Fruit fly (Drosophila melanogaster) whole organism, embryonic: Measurements from ENCODE around the gene Gclc.

Experiments
- Aef1 ChIP-seq: fragments of 200-800 bp; sonication (Bioruptor generic); IDR thresholded peaks from 3 replicates; pipeline ENCODE4 v1.3.6; 2022; ENCODE audit warnings: missing biosample characterization, missing genetic modification characterization
- BtbVII ChIP-seq: fragments of 200-800 bp; sonication (Bioruptor generic); optimal IDR thresholded peaks from 3 replicates; lab custom pipeline; 2017; ENCODE audit warnings: missing biosample characterization, mild to moderate bottlenecking, missing genetic modification characterization
- Bteb2 ChIP-seq: fragments of 200-800 bp; sonication (Bioruptor generic); optimal IDR thresholded peaks from 2 replicates; lab custom pipeline; 2016; ENCODE audit warnings: missing biosample characterization, missing genetic modification characterization
- CG10979 ChIP-seq: fragments of 200-800 bp; sonication (Bioruptor generic); optimal IDR thresholded peaks from 2 replicates; lab custom pipeline; 2018; ENCODE audit warnings: missing biosample characterization, mild to moderate bottlenecking, missing genetic modification characterization, moderate library complexity
- CG12104 ChIP-seq: fragments of 200-800 bp; sonication (Bioruptor generic); optimal IDR thresholded peaks from 3 replicates; lab custom pipeline; 2016; ENCODE audit warnings: missing biosample characterization, missing genetic modification characterization
- CG12219 ChIP-seq: fragments of 200-800 bp; sonication (Bioruptor generic); optimal IDR thresholded peaks from 3 replicates; lab custom pipeline; 2018; ENCODE audit warnings: missing biosample characterization, mild to moderate bottlenecking, missing genetic modification characterization
- CG13424 ChIP-seq: fragments of 200-800 bp; sonication (Bioruptor generic); optimal IDR thresholded peaks from 2 replicates; lab custom pipeline; 2019; ENCODE audit warnings: missing biosample characterization, mild to moderate bottlenecking, missing genetic modification characterization, moderate library complexity
- CG14014 ChIP-seq: fragments of 200-800 bp; sonication (Bioruptor generic); IDR thresholded peaks from 2 replicates; pipeline ENCODE4 v1.3.6; 2022; ENCODE audit warnings: missing biosample characterization, missing genetic modification characterization
- CG14710 ChIP-seq: fragments of 200-800 bp; sonication (Bioruptor generic); optimal IDR thresholded peaks from 3 replicates; lab custom pipeline; 2019; ENCODE audit warnings: missing biosample characterization, mild to moderate bottlenecking, missing genetic modification characterization, moderate library complexity
- CG14965 ChIP-seq: fragments of 200-800 bp; sonication (Bioruptor generic); optimal IDR thresholded peaks from 2 replicates; lab custom pipeline; 2016; ENCODE audit warnings: missing biosample characterization, missing genetic modification characterization, borderline replicate concordance
- CG15601 ChIP-seq: fragments of 200-800 bp; sonication (Bioruptor generic); optimal IDR thresholded peaks from 3 replicates; lab custom pipeline; 2019; ENCODE audit warnings: missing biosample characterization, mild to moderate bottlenecking, missing genetic modification characterization, moderate library complexity
- CG16863 ChIP-seq: fragments of 200-800 bp; sonication (Bioruptor generic); optimal IDR thresholded peaks from 3 replicates; lab custom pipeline; 2016; ENCODE audit warnings: missing biosample characterization, missing genetic modification characterization
- CG17568 ChIP-seq: fragments of 200-800 bp; sonication (Bioruptor generic); optimal IDR thresholded peaks from 2 replicates; lab custom pipeline; 2018; ENCODE audit warnings: missing biosample characterization, mild to moderate bottlenecking, missing genetic modification characterization, moderate library complexity
- CG18262 ChIP-seq: fragments of 200-800 bp; optimal IDR thresholded peaks from 3 replicates; lab custom pipeline; 2019; ENCODE audit warnings: missing biosample characterization, mild to moderate bottlenecking, missing genetic modification characterization, moderate library complexity
- CG2120 ChIP-seq: fragments of 200-800 bp; sonication (Bioruptor generic); optimal IDR thresholded peaks from 3 replicates; lab custom pipeline; 2016; ENCODE audit warnings: missing biosample characterization, missing genetic modification characterization
- CG2199 ChIP-seq: fragments of 200-800 bp; sonication (Bioruptor generic); IDR thresholded peaks from 3 replicates; pipeline ENCODE4 v1.3.6; 2022; ENCODE audit warnings: missing biosample characterization, missing genetic modification characterization
- CG31365 ChIP-seq: fragments of 200-800 bp; sonication (Bioruptor generic); optimal IDR thresholded peaks from 2 replicates; lab custom pipeline; 2018; ENCODE audit warnings: missing biosample characterization, mild to moderate bottlenecking, missing genetic modification characterization
- CG43689 ChIP-seq: fragments of 200-800 bp; sonication (Bioruptor generic); IDR thresholded peaks from 2 replicates; pipeline ENCODE4 v1.3.6; 2022; ENCODE audit warnings: missing biosample characterization, missing genetic modification characterization
- CG8089 ChIP-seq: fragments of 200-800 bp; sonication (Bioruptor generic); optimal IDR thresholded peaks from 3 replicates; lab custom pipeline; 2016; ENCODE audit warnings: missing biosample characterization, missing genetic modification characterization
- CG9609 ChIP-seq: fragments of 200-800 bp; sonication (Bioruptor generic); optimal IDR thresholded peaks from 3 replicates; lab custom pipeline; 2016; ENCODE audit warnings: missing biosample characterization, missing genetic modification characterization
- Doc3 ChIP-seq: fragments of 200-800 bp; sonication (Bioruptor generic); IDR thresholded peaks from 3 replicates; pipeline ENCODE4 v1.3.6; 2022; ENCODE audit warnings: missing biosample characterization, missing genetic modification characterization; ENCODE audit not compliant: partially characterized antibody
- E2f2 ChIP-seq: fragments of 200-800 bp; sonication (Bioruptor generic); IDR thresholded peaks from 2 replicates; pipeline ENCODE4 v1.3.6; 2022; ENCODE audit warnings: missing biosample characterization, missing genetic modification characterization
- Ets65A ChIP-seq: fragments of 200-800 bp; sonication (Bioruptor generic); peaks from one replicate; lab custom pipeline; 2016; ENCODE audit warnings: missing biosample characterization, missing genetic modification characterization
- Fer3 ChIP-seq: fragments of 200-800 bp; sonication (Bioruptor generic); optimal IDR thresholded peaks from 2 replicates; lab custom pipeline; 2018; ENCODE audit warnings: missing biosample characterization, mild to moderate bottlenecking, missing genetic modification characterization, moderate library complexity
- H15 ChIP-seq: fragments of 200-800 bp; sonication (Bioruptor generic); IDR thresholded peaks from 3 replicates; pipeline ENCODE4 v1.3.6; 2022; ENCODE audit warnings: missing biosample characterization, missing genetic modification characterization
- H2.0 ChIP-seq: fragments of 200-800 bp; sonication (Bioruptor generic); IDR thresholded peaks from 2 replicates; pipeline ENCODE4 v1.3.6; 2022; ENCODE audit warnings: missing biosample characterization, missing genetic modification characterization
- Lpt ChIP-seq: fragments of >200 bp; optimal IDR thresholded peaks from 2 replicates; lab custom pipeline; 2018; ENCODE audit warnings: missing biosample characterization, missing genetic modification characterization
- Meics ChIP-seq: fragments of 200-800 bp; sonication (Bioruptor generic); optimal IDR thresholded peaks from 2 replicates; lab custom pipeline; 2017; ENCODE audit warnings: missing biosample characterization, mild to moderate bottlenecking, missing genetic modification characterization
- NfI ChIP-seq: fragments of 200-800 bp; sonication (Bioruptor generic); optimal IDR thresholded peaks from 3 replicates; lab custom pipeline; 2018; ENCODE audit warnings: missing biosample characterization, mild to moderate bottlenecking, missing genetic modification characterization, moderate library complexity
- Rx ChIP-seq: fragments of 200-800 bp; sonication (Bioruptor generic); IDR thresholded peaks from 2 replicates; pipeline ENCODE4 v1.3.6; 2022; ENCODE audit warnings: missing biosample characterization, missing genetic modification characterization
- Ssrp ChIP-seq: fragments of 200-800 bp; sonication (Bioruptor generic); optimal IDR thresholded peaks from 2 replicates; lab custom pipeline; 2018; ENCODE audit warnings: missing biosample characterization, mild to moderate bottlenecking, missing genetic modification characterization, moderate library complexity
- Stat92E ChIP-seq, 3 experiments: fragments of >200 bp in 2 of 3; fragments of 200-800 bp in 1 of 3; sonication (Bioruptor generic) in 1 of 3; optimal IDR thresholded peaks; 2 replicates each; lab custom pipeline; 2017 to 2019; ENCODE audit warnings: missing biosample characterization in 3 of 3, missing genetic modification characterization in 3 of 3, mild to moderate bottlenecking in 1 of 3, moderate library complexity in 1 of 3
- Xbp1 ChIP-seq: fragments of 200-800 bp; sonication (Bioruptor generic); optimal IDR thresholded peaks from 3 replicates; lab custom pipeline; 2016; ENCODE audit warnings: missing biosample characterization, mild to moderate bottlenecking, missing genetic modification characterization
- abd-A ChIP-seq: fragments of 200-800 bp; sonication (Bioruptor generic); optimal IDR thresholded peaks from 3 replicates; lab custom pipeline; 2019; ENCODE audit warnings: missing biosample characterization, mild to moderate bottlenecking, missing genetic modification characterization, moderate library complexity
- bowl ChIP-seq: fragments of 200-800 bp; sonication (Bioruptor generic); IDR thresholded peaks from 2 replicates; pipeline ENCODE4 v1.3.6; 2022; ENCODE audit warnings: missing biosample characterization, missing genetic modification characterization
- disco-r ChIP-seq: fragments of 200-800 bp; sonication (Bioruptor generic); optimal IDR thresholded peaks from 2 replicates; lab custom pipeline; 2016; ENCODE audit warnings: missing biosample characterization, missing genetic modification characterization
- gro ChIP-seq: fragments of 200-800 bp; sonication (Bioruptor generic); optimal IDR thresholded peaks from 2 replicates; lab custom pipeline; 2016; ENCODE audit warnings: missing biosample characterization, missing genetic modification characterization
- jing ChIP-seq: fragments of 200-800 bp; sonication (Bioruptor generic); optimal IDR thresholded peaks from 2 replicates; lab custom pipeline; 2018; ENCODE audit warnings: missing biosample characterization, mild to moderate bottlenecking, missing genetic modification characterization
- kni ChIP-seq: fragments of 200-800 bp; sonication (Bioruptor generic); optimal IDR thresholded peaks from 3 replicates; lab custom pipeline; 2017; ENCODE audit warnings: mild to moderate bottlenecking, missing biosample characterization, missing genetic modification reagents, missing genetic modification characterization
- luna ChIP-seq: fragments of 200-800 bp; sonication (Bioruptor generic); optimal IDR thresholded peaks from 2 replicates; lab custom pipeline; 2016; ENCODE audit warnings: missing biosample characterization, missing genetic modification characterization
- peb ChIP-seq: fragments of 200-800 bp; sonication (Bioruptor generic); IDR thresholded peaks from 2 replicates; pipeline ENCODE4 v1.3.6; 2022; ENCODE audit warnings: missing biosample characterization, missing genetic modification characterization
- prd ChIP-seq, 3 experiments: fragments of >200 bp in 2 of 3; fragments of 200-800 bp in 1 of 3; sonication (Bioruptor generic) in 1 of 3; optimal IDR thresholded peaks in 2 of 3; IDR thresholded peaks in 1 of 3; 2 replicates in 2 of 3; 3 replicates in 1 of 3; pipeline versions ENCODE4 v1.3.6 to Lab custom; 2017 to 2022; ENCODE audit warnings: missing biosample characterization in 1 of 3, missing genetic modification characterization in 1 of 3
- row ChIP-seq: fragments of 200-800 bp; sonication (Bioruptor generic); IDR thresholded peaks from 3 replicates; pipeline ENCODE4 v1.3.6; 2022; ENCODE audit warnings: missing biosample characterization, missing genetic modification characterization
- run ChIP-seq: fragments of 200-800 bp; sonication (Bioruptor generic); optimal IDR thresholded peaks from 3 replicates; lab custom pipeline; 2018; ENCODE audit warnings: missing biosample characterization, mild to moderate bottlenecking, missing genetic modification characterization
- sima ChIP-seq: fragments of 200-800 bp; sonication (Bioruptor generic); optimal IDR thresholded peaks from 2 replicates; lab custom pipeline; 2016; ENCODE audit warnings: missing biosample characterization, missing genetic modification characterization
- sisA ChIP-seq: fragments of 200-800 bp; sonication (Bioruptor generic); IDR thresholded peaks from 2 replicates; pipeline ENCODE4 v1.3.6; 2022; ENCODE audit warnings: missing biosample characterization, missing genetic modification characterization
- slou ChIP-seq: fragments of 200-800 bp; sonication (Bioruptor generic); optimal IDR thresholded peaks from 3 replicates; lab custom pipeline; 2016; ENCODE audit warnings: missing biosample characterization, missing genetic modification characterization
- sna ChIP-seq: fragments of 200-800 bp; sonication (Bioruptor generic); IDR thresholded peaks from 2 replicates; pipeline ENCODE4 v1.3.6; 2022; ENCODE audit warnings: missing biosample characterization, missing genetic modification characterization; ENCODE audit not compliant: partially characterized antibody
- sqz ChIP-seq: fragments of 200-800 bp; sonication (Bioruptor generic); optimal IDR thresholded peaks from 3 replicates; lab custom pipeline; 2018; ENCODE audit warnings: missing biosample characterization, mild to moderate bottlenecking, missing genetic modification characterization
- stc ChIP-seq: fragments of 200-800 bp; sonication (Bioruptor generic); IDR thresholded peaks from 2 replicates; pipeline ENCODE4 v1.3.6; 2022; ENCODE audit warnings: missing biosample characterization, missing genetic modification characterization
- zf30C ChIP-seq: fragments of 200-800 bp; sonication (Bioruptor generic); optimal IDR thresholded peaks from 3 replicates; lab custom pipeline; 2018; ENCODE audit warnings: missing biosample characterization, mild to moderate bottlenecking, missing genetic modification characterization

Gene Gclc

dm6 chrX:8126149-8126548, 10.2 kb upstream of the Gclc start (continued):
- TF ChIP-seq CG16863 (GFP tag; lab: Kevin White, UChicago) (peak; percentile 55), abd-A (tag; lab: Kevin White, UChicago) (no peak), Bteb2 (GFP tag; lab: Kevin White, UChicago) (no peak), Rx (GFP tag; lab: Robert Waterston, UW) (peak; percentile 59; the same call in 1 of the 2 replicates), H15 (GFP tag; lab: Robert Waterston, UW) (peak; percentile 72), CG12104 (no peak), luna (GFP tag; lab: Kevin White, UChicago) (no peak), bowl (GFP tag; lab: Robert Waterston, UW) (no peak), sisA (GFP tag; lab: Robert Waterston, UW) (peak; percentile 67), Ssrp (tag; lab: Kevin White, UChicago) (peak; percentile 65), H2.0 (no peak), stc (GFP tag; lab: Robert Waterston, UW) (peak; percentile 63; the same call in 1 of the 2 replicates), prd (optimal IDR thresholded peaks at IDR 0.05; lab: Kevin White, UChicago) (no peak), prd (GFP tag; IDR thresholded peaks at IDR 0.05; lab: Robert Waterston, UW) (peak; percentile 85), CG17568 (no peak), CG31365 (no peak), CG14014 (GFP tag; lab: Robert Waterston, UW) (no peak), BtbVII (no peak), sna (GFP tag; lab: Robert Waterston, UW) (no peak), Doc3 (GFP tag; lab: Robert Waterston, UW) (no peak), CG14965 (GFP tag; lab: Kevin White, UChicago) (no peak), Stat92E (GFP tag; optimal IDR thresholded peaks at IDR 0.05; lab: Kevin White, UChicago) (no peak), kni (no peak), slou (no peak), CG2120 (GFP tag; lab: Kevin White, UChicago) (no peak), disco-r (GFP tag; lab: Kevin White, UChicago) (no peak), CG8089 (GFP tag; lab: Kevin White, UChicago) (peak; percentile 23), Ets65A (GFP tag; lab: Kevin White, UChicago) (peak; percentile 94), row (peak; percentile 67), Xbp1 (GFP tag; lab: Kevin White, UChicago) (peak; percentile 64), gro (GFP tag; lab: Kevin White, UChicago) (no peak), CG10979 (tag; lab: Kevin White, UChicago) (peak; percentile 80), Fer3 (tag; lab: Kevin White, UChicago) (peak; percentile 9), CG14710 (tag; lab: Kevin White, UChicago) (peak; percentile 65), CG13424 (tag; lab: Kevin White, UChicago) (peak; percentile 53), peb (GFP tag; lab: Robert Waterston, UW) (0 out of 2 replicates have a peak, but pooled peaks have one; percentile 25), CG9609 (GFP tag; lab: Kevin White, UChicago) (peak; percentile 9), NfI (peak; percentile 32), zf30C (GFP tag; lab: Kevin White, UChicago) (no peak), CG2199 (GFP tag; lab: Robert Waterston, UW) (no peak), E2f2 (GFP tag; lab: Robert Waterston, UW) (peak; percentile 29; the same call in 1 of the 2 replicates), CG15601 (peak; percentile 73), CG43689 (GFP tag; lab: Robert Waterston, UW) (no peak), Lpt (GFP tag; lab: Kevin White, UChicago) (no peak), CG18262 (tag; lab: Kevin White, UChicago) (peak; percentile 80), Meics (no peak), run (tag; lab: Kevin White, UChicago) (no peak), sima (GFP tag; lab: Kevin White, UChicago) (no peak), sqz (GFP tag; lab: Kevin White, UChicago) (no peak), jing (peak; percentile 52), CG12219 (GFP tag; lab: Kevin White, UChicago) (peak; percentile 40), Aef1 (GFP tag; lab: Robert Waterston, UW) (0 out of 3 replicates have a peak, but pooled peaks have one; percentile 27)
